Fruit fly (Drosophila melanogaster) whole organism, wandering third instar larva: ENCODE results near the gene Hmgcr.

Experiments used
- CG32264 ChIP-seq: fragments of 200-800 bp; sonication (Bioruptor generic); optimal IDR thresholded peaks from 2 replicates; lab custom pipeline; 2016; ENCODE audit warnings: missing biosample characterization, missing genetic modification characterization
- Hr83 ChIP-seq: fragments of 200-300 bp; sonication (Bioruptor generic); optimal IDR thresholded peaks from 2 replicates; lab custom pipeline; 2016; ENCODE audit warnings: missing biosample characterization, mild to moderate bottlenecking, missing genetic modification characterization, moderate library complexity; ENCODE audit not compliant: poor library complexity, severe bottlenecking
- OdsH ChIP-seq: fragments of 200-800 bp; sonication (Bioruptor generic); optimal IDR thresholded peaks from 2 replicates; lab custom pipeline; 2016; ENCODE audit warnings: missing biosample characterization, mild to moderate bottlenecking, missing genetic modification characterization
- br ChIP-seq: fragments of 200-800 bp; sonication (Bioruptor generic); optimal IDR thresholded peaks from 2 replicates; lab custom pipeline; 2016; ENCODE audit warnings: missing biosample characterization, missing genetic modification characterization
- woc ChIP-seq: sonication (Bioruptor generic); optimal IDR thresholded peaks from 2 replicates; lab custom pipeline; 2016; ENCODE audit warnings: missing biosample characterization, mild to moderate bottlenecking, missing genetic modification characterization

DNA sequence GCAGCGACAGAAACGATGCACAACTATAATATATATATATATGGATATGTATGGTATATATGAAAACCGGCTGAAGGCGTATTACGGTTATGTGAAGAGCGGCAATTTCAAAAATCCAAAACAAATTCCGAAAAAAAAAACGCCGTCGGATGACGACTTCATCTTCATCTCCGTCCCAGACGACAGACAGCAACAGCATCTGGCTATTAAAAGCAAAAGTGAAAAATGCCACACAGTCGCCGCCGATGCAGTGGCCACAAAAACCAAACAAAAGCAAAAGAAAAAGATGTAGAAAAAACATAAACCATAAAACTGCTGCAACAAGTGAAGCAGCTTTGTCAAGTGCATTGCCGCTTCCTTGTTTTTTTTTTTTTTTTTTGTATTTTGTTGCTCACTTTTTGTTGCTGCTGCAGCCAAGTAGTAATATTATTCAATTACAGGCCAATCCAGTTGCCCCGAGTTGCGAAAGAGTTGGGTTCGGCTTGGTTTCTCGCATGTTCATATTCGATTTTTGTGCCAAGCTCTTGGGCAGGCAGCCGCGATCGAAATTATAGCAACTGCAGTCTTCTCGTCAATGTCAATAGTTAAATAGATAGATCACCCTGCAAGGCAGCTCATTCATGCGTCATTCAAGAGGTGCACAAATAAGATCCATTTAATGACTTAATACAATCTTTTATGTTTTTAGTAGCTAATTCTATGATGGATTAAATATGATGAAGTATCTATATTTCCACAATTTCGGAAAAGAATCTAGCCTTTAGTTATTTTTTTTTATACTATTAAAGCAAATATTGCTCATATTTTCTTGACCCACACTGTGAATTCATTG is 1.7 kb downstream of the Hmgcr start:
- no peak for TF ChIP-seq OdsH (GFP tag; lab: Kevin White, UChicago)
- TF ChIP-seq CG32264 (GFP tag; lab: Kevin White, UChicago): no peak
- TF ChIP-seq br (GFP tag; lab: Kevin White, UChicago): no peak
- TF ChIP-seq Hr83 (GFP tag; lab: Kevin White, UChicago): no peak
- TF ChIP-seq woc: no peak
